Fruit fly (Drosophila melanogaster): Measurements from ENCODE around the gene Dref.
A peak's percentile ranks its signal among the peaks of the same experiment; 100 is the strongest.

DNA sequence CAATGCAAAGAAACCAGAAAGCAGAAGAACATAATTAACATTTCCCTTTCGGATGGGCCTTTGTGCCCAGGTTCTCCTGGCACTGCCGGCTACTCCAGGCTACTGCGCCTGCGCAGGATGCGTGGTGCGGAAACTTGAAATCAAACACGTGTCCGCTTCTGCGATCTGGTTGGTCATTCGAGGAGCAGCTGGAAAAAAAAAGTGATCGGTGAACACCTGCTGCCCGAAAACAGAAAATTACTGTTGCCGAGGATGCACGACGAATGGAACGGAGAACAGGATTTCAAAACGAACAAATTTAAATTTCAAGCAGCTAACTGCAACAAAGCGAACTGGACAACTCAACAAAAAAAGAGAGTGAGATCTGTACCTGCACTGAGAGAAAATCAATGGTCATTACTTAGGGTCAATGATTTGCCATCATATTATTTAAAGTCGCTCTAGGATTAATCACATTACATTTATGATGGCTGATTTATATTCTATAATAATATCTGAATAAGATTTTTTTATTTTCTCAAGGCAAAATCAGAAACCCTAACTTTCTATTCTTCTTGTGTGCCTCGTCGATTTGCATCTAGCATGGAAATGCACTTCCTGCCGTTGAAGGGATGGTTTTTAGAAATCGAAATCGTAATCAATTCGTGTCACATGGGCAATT lies 22.9 kb upstream of the Dref start:
- TF ChIP-seq CG15514 (GFP tag; optimal IDR thresholded peaks at IDR 0.05): no peak
- TF ChIP-seq Ravus (GFP tag; IDR thresholded peaks at IDR 0.05): no peak
- TF ChIP-seq Lim3 (GFP tag; IDR thresholded peaks at IDR 0.05): no peak
- no peak for TF ChIP-seq Dp (GFP tag; optimal IDR thresholded peaks at IDR 0.05)
- TF ChIP-seq fru (optimal IDR thresholded peaks at IDR 0.05): no peak
- no peak for TF ChIP-seq Oli (tag; optimal IDR thresholded peaks at IDR 0.05)
- no peak for TF ChIP-seq Hr78 (GFP tag; optimal IDR thresholded peaks at IDR 0.05)
- TF ChIP-seq CG32772 (GFP tag; IDR thresholded peaks at IDR 0.05): no peak
- no peak for TF ChIP-seq ase (GFP tag; IDR thresholded peaks at IDR 0.05)
- no peak for TF ChIP-seq nerfin-1 (tag; optimal IDR thresholded peaks at IDR 0.05)
- no peak for TF ChIP-seq CG1602 (GFP tag; optimal IDR thresholded peaks at IDR 0.05)
- peak; percentile 16; the same call in 1 of the 2 replicates for TF ChIP-seq sens-2 (GFP tag; IDR thresholded peaks at IDR 0.05)

Data from whole organism, embryonic.